Fruit fly (Drosophila melanogaster): ENCODE data around the gene oaf.

DNA sequence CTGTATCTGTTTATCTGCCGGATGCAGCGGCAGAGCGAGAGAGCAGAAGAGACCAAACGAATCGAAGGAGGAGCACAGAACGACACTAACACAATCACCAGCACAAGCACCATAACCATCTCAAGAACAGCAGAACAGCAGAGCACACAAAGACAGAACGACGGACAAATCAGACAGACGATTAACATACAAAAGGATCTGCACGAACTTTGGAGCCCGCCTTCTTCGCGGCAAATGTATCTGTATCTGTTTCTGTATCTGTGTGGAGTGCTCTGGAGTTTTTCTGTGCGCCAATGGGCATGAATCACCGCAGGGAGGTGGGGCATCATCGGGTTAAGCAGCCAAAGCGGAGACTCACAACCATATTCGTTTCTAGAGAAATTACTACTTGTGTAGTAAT lies 44.2 kb upstream of the oaf start:
- no peak for TF ChIP-seq woc (GFP tag; optimal IDR thresholded peaks at IDR 0.05)
- no peak for TF ChIP-seq sage (GFP tag; optimal IDR thresholded peaks at IDR 0.05)
- no peak for TF ChIP-seq psq (GFP tag; optimal IDR thresholded peaks at IDR 0.05)

Measured in whole organism, wandering third instar larva.